Worm (Caenorhabditis elegans) whole organism, mixed stage, embryonic: Measurements from ENCODE around the gene Y59A8B.8.

Experiments used
- M03D4.4 ChIP-seq: sonication (generic microtip); optimal IDR thresholded peaks from 2 replicates; lab custom pipeline; 2017; ENCODE audit warnings: mild to moderate bottlenecking, missing genetic modification characterization, missing compliant biosample characterization
- blmp-1 ChIP-seq: fragments of 150-350 bp; optimal IDR thresholded peaks from 2 replicates; lab custom pipeline; 2014; ENCODE audit warnings: missing biosample characterization, missing genetic modification characterization
- ceh-39 ChIP-seq: fragments of 150-350 bp; optimal IDR thresholded peaks from 2 replicates; lab custom pipeline; 2014; ENCODE audit warnings: missing biosample characterization, missing genetic modification characterization
- ceh-43 ChIP-seq: fragments of 200-800 bp; sonication (Bioruptor generic); optimal IDR thresholded peaks from 2 replicates; lab custom pipeline; 2018; ENCODE audit warnings: mild to moderate bottlenecking, missing genetic modification characterization, moderate library complexity, missing compliant biosample characterization
- ceh-83 ChIP-seq: fragments of 200-800 bp; sonication (Bioruptor generic); optimal IDR thresholded peaks from 2 replicates; lab custom pipeline; 2018; ENCODE audit warnings: mild to moderate bottlenecking, missing genetic modification characterization, missing compliant biosample characterization
- ces-1 ChIP-seq: fragments of 150-350 bp; optimal IDR thresholded peaks from 2 replicates; lab custom pipeline; 2014; ENCODE audit warnings: missing biosample characterization, missing genetic modification reagents, missing genetic modification characterization
- cnd-1 ChIP-seq: fragments of 200-800 bp; sonication (Bioruptor generic); optimal IDR thresholded peaks from 2 replicates; lab custom pipeline; 2018; ENCODE audit warnings: mild to moderate bottlenecking, missing genetic modification characterization, missing compliant biosample characterization
- drap-1 ChIP-seq: fragments of 200-800 bp; sonication (Bioruptor generic); optimal IDR thresholded peaks from 3 replicates; lab custom pipeline; 2018; ENCODE audit warnings: mild to moderate bottlenecking, missing genetic modification characterization, missing compliant biosample characterization
- elt-1 ChIP-seq: sonication (generic microtip); optimal IDR thresholded peaks from 2 replicates; lab custom pipeline; 2017; ENCODE audit warnings: missing genetic modification characterization, mild to moderate bottlenecking, missing compliant biosample characterization, antibody characterized with exemption, moderate library complexity, borderline replicate concordance; ENCODE audit not compliant: insufficient read depth
- ham-2 ChIP-seq: fragments of 200-800 bp; sonication (Bioruptor generic); optimal IDR thresholded peaks from 2 replicates; lab custom pipeline; 2018; ENCODE audit warnings: mild to moderate bottlenecking, missing genetic modification characterization, missing compliant biosample characterization
- hlh-1 ChIP-seq: fragments of 150-350 bp; optimal IDR thresholded peaks from 2 replicates; lab custom pipeline; 2014; ENCODE audit warnings: missing biosample characterization, missing genetic modification reagents, missing genetic modification characterization
- lin-32 ChIP-seq: fragments of 200-800 bp; sonication (Bioruptor generic); optimal IDR thresholded peaks from 2 replicates; lab custom pipeline; 2018; ENCODE audit warnings: mild to moderate bottlenecking, missing genetic modification characterization, missing compliant biosample characterization
- lsy-2 ChIP-seq: fragments of 150-350 bp; optimal IDR thresholded peaks from 2 replicates; lab custom pipeline; 2014; ENCODE audit warnings: missing biosample characterization, missing genetic modification characterization
- mep-1 ChIP-seq: fragments of 150-350 bp; optimal IDR thresholded peaks from 2 replicates; lab custom pipeline; 2017; ENCODE audit warnings: missing biosample characterization, missing genetic modification reagents, missing genetic modification characterization, inconsistent platforms
- mls-2 ChIP-seq: sonication (generic microtip); optimal IDR thresholded peaks from 2 replicates; lab custom pipeline; 2016; ENCODE audit warnings: mild to moderate bottlenecking, missing genetic modification characterization, moderate library complexity, missing compliant biosample characterization
- nhr-2 ChIP-seq: fragments of 150-350 bp; optimal IDR thresholded peaks from 2 replicates; lab custom pipeline; 2014; ENCODE audit warnings: missing biosample characterization, missing genetic modification characterization
- nhr-237 ChIP-seq: fragments of 150-350 bp; optimal IDR thresholded peaks from 2 replicates; lab custom pipeline; 2014; ENCODE audit warnings: missing biosample characterization, missing genetic modification characterization
- nhr-28 ChIP-seq: fragments of 150-350 bp; optimal IDR thresholded peaks from 2 replicates; lab custom pipeline; 2014; ENCODE audit warnings: missing biosample characterization, missing genetic modification characterization
- pha-4 ChIP-seq: fragments of 150-350 bp; optimal IDR thresholded peaks from 2 replicates; lab custom pipeline; 2018; ENCODE audit warnings: missing biosample characterization, missing genetic modification reagents, missing genetic modification characterization
- sem-2 ChIP-seq: fragments of 200-800 bp; sonication (Bioruptor generic); optimal IDR thresholded peaks from 2 replicates; lab custom pipeline; 2018; ENCODE audit warnings: mild to moderate bottlenecking, missing genetic modification characterization, missing compliant biosample characterization
- sptf-1 ChIP-seq: sonication (generic microtip); optimal IDR thresholded peaks from 2 replicates; lab custom pipeline; 2017; ENCODE audit warnings: mild to moderate bottlenecking, missing genetic modification characterization, moderate library complexity, missing compliant biosample characterization
- tbx-8 ChIP-seq: fragments of 200-800 bp; sonication (Bioruptor generic); optimal IDR thresholded peaks from 2 replicates; lab custom pipeline; 2018; ENCODE audit warnings: mild to moderate bottlenecking, missing genetic modification characterization, moderate library complexity, missing compliant biosample characterization
- unc-62 ChIP-seq: fragments of 150-350 bp; optimal IDR thresholded peaks from 2 replicates; lab custom pipeline; 2014; ENCODE audit warnings: missing biosample characterization, missing genetic modification reagents, missing genetic modification characterization
- zip-8 ChIP-seq: fragments of 150-350 bp; optimal IDR thresholded peaks from 2 replicates; lab custom pipeline; 2014; ENCODE audit warnings: missing biosample characterization, missing genetic modification characterization
- ztf-11 ChIP-seq: fragments of 150-350 bp; optimal IDR thresholded peaks from 2 replicates; lab custom pipeline; 2014; ENCODE audit warnings: missing biosample characterization, missing genetic modification characterization

Gene Y59A8B.8

ce11 chrV:18022179-18022578, 43.9 kb downstream of the Y59A8B.8 start, which contains the start of gene prp-6:
Gene prp-6 (plus strand): TSS chrV:18022479.
- peak; percentile 4 for TF ChIP-seq hlh-1 (tag; lab: Kevin White, UChicago)
- TF ChIP-seq sem-2 (GFP tag; lab: Kevin White, UChicago): no peak
- TF ChIP-seq, all 35 proteins: peak for 1

- TF ChIP-seq ces-1 (peak; percentile 20), ceh-39 (tag; lab: Kevin White, UChicago) (peak; percentile 35), mls-2 (tag; lab: Kevin White, UChicago) (no peak), blmp-1 (tag; lab: Kevin White, UChicago) (peak; percentile 60)
Measured at ce11 chrV:18021464-18021863, 44.6 kb downstream of the Y59A8B.8 start.

ce11 chrV:18017226-18017625, 48.9 kb downstream of the Y59A8B.8 start, which contains the start of gene srh-134:
Gene srh-134 (minus strand): TSS chrV:18017326.
- TF ChIP-seq unc-62 (GFP tag; lab: Kevin White, UChicago): no peak
- no peak for TF ChIP-seq nhr-2 (tag; lab: Kevin White, UChicago)
- TF ChIP-seq pha-4 (tag; lab: Kevin White, UChicago): no peak
- no peak for TF ChIP-seq drap-1 (GFP tag; lab: Kevin White, UChicago)
- no peak for TF ChIP-seq ceh-43
- TF ChIP-seq hlh-1 (tag; lab: Kevin White, UChicago): no peak
- TF ChIP-seq lin-32 (GFP tag; lab: Kevin White, UChicago): no peak
- no peak for TF ChIP-seq lsy-2 (tag; lab: Kevin White, UChicago)
- TF ChIP-seq zip-8 (tag; lab: Kevin White, UChicago): no peak
- TF ChIP-seq elt-1 (tag; lab: Kevin White, UChicago): no peak
- TF ChIP-seq cnd-1 (tag; lab: Kevin White, UChicago): no peak
- no peak for TF ChIP-seq M03D4.4 (tag; lab: Kevin White, UChicago)
- TF ChIP-seq blmp-1 (tag; lab: Kevin White, UChicago): no peak
- TF ChIP-seq nhr-28: no peak
- no peak for TF ChIP-seq nhr-237 (tag; lab: Kevin White, UChicago)
- TF ChIP-seq ceh-39 (tag; lab: Kevin White, UChicago): no peak
- TF ChIP-seq sptf-1 (tag; lab: Kevin White, UChicago): no peak
- no peak for TF ChIP-seq ztf-11 (tag; lab: Kevin White, UChicago)
- TF ChIP-seq tbx-8 (GFP tag; lab: Kevin White, UChicago): no peak

- TF ChIP-seq ceh-83 (GFP tag; lab: Kevin White, UChicago) (no peak), ces-1 (no peak), ham-2 (no peak), ceh-39 (tag; lab: Kevin White, UChicago) (no peak), mep-1 (tag; lab: Kevin White, UChicago) (no peak), unc-62 (GFP tag; lab: Kevin White, UChicago) (no peak), lin-32 (GFP tag; lab: Kevin White, UChicago) (no peak)
Measured at ce11 chrV:18014116-18014515, 52.0 kb downstream of the Y59A8B.8 start, which contains the start of gene srh-133. Gene srh-133 (minus strand): TSS chrV:18014216.
